Worm (Caenorhabditis elegans) whole organism, young adult: ENCODE results near the gene T08G5.3.
"Not testable (repeated sequence)": the region's sequence is repeated elsewhere in the genome, so short reads cannot be mapped to it uniquely, and the experiment has no call there.

Experiments
- B0336.3 ChIP-seq: fragments of 200-800 bp; sonication (Bioruptor generic); IDR thresholded peaks from 2 replicates; pipeline ENCODE4 v1.3.6; 2022; ENCODE audit warnings: missing genetic modification characterization, missing compliant biosample characterization
- C06A6.2 ChIP-seq: fragments of 200-800 bp; sonication (Bioruptor generic); conservative IDR thresholded peaks from 2 replicates; pipeline ENCODE4 v1.3.6; 2022; ENCODE audit warnings: missing genetic modification characterization, missing compliant biosample characterization
- C17E4.6 ChIP-seq: fragments of 200-800 bp; sonication (Bioruptor generic); IDR thresholded peaks from 2 replicates; pipeline ENCODE4 v1.3.6; 2022; ENCODE audit warnings: missing genetic modification reagents, missing genetic modification characterization, missing compliant biosample characterization
- D2030.7 ChIP-seq: fragments of 200-800 bp; sonication (Bioruptor generic); IDR thresholded peaks from 2 replicates; pipeline ENCODE4 v1.3.6; 2022; ENCODE audit warnings: missing genetic modification reagents, missing genetic modification characterization, missing compliant biosample characterization
- F22D6.2 ChIP-seq: sonication (generic microtip); optimal IDR thresholded peaks from 2 replicates; lab custom pipeline; 2016; ENCODE audit warnings: mild to moderate bottlenecking, missing genetic modification characterization, missing compliant biosample characterization
- F37B4.10 ChIP-seq: fragments of 200-800 bp; sonication (Bioruptor generic); IDR thresholded peaks from 2 replicates; pipeline ENCODE4 v1.3.6; 2022; ENCODE audit warnings: missing genetic modification characterization, missing compliant biosample characterization
- F39B2.1 ChIP-seq: fragments of 200-800 bp; sonication (Bioruptor generic); IDR thresholded peaks from 2 replicates; pipeline ENCODE4 v1.3.6; 2022; ENCODE audit warnings: missing genetic modification reagents, missing genetic modification characterization, missing compliant biosample characterization
- F52B5.7 ChIP-seq: sonication (generic microtip); optimal IDR thresholded peaks from 2 replicates; lab custom pipeline; 2016; ENCODE audit warnings: mild to moderate bottlenecking, missing genetic modification characterization, missing compliant biosample characterization
- F57C9.4 ChIP-seq: sonication (generic microtip); optimal IDR thresholded peaks from 2 replicates; lab custom pipeline; 2017; ENCODE audit warnings: mild to moderate bottlenecking, missing genetic modification characterization, missing compliant biosample characterization
- K11D2.4 ChIP-seq: fragments of 200-800 bp; sonication (Bioruptor generic); IDR thresholded peaks from 2 replicates; pipeline ENCODE4 v1.3.6; 2022; ENCODE audit warnings: missing genetic modification reagents, missing genetic modification characterization, missing compliant biosample characterization
- Y53F4B.3 ChIP-seq: fragments of 200-800 bp; sonication (Bioruptor generic); IDR thresholded peaks from 2 replicates; pipeline ENCODE4 v1.3.6; 2022; ENCODE audit warnings: missing genetic modification reagents, missing genetic modification characterization, missing compliant biosample characterization
- Y53G8AR.9 ChIP-seq: fragments of 200-800 bp; sonication (Bioruptor generic); conservative IDR thresholded peaks from 2 replicates; pipeline ENCODE4 v1.3.6; 2022; ENCODE audit warnings: missing genetic modification reagents, missing genetic modification characterization, missing compliant biosample characterization
- Y56A3A.18 ChIP-seq: fragments of 200-800 bp; sonication (Bioruptor generic); IDR thresholded peaks from 2 replicates; pipeline ENCODE4 v1.3.6; 2022; ENCODE audit warnings: missing genetic modification reagents, missing genetic modification characterization, missing compliant biosample characterization
- Y79H2A.3 ChIP-seq: fragments of 200-800 bp; sonication (Bioruptor generic); conservative IDR thresholded peaks from 2 replicates; pipeline ENCODE4 v1.3.6; 2022; ENCODE audit warnings: missing genetic modification reagents, missing genetic modification characterization, missing compliant biosample characterization
- aptf-2 ChIP-seq: fragments of 200-800 bp; sonication (Bioruptor generic); conservative IDR thresholded peaks from 2 replicates; pipeline ENCODE4 v1.3.6; 2022; ENCODE audit warnings: missing genetic modification reagents, missing genetic modification characterization, missing compliant biosample characterization
- aptf-3 ChIP-seq: fragments of 200-800 bp; sonication (Bioruptor generic); IDR thresholded peaks from 2 replicates; pipeline ENCODE4 v1.3.6; 2022; ENCODE audit warnings: missing genetic modification characterization, missing compliant biosample characterization
- athp-1 ChIP-seq: sonication (generic microtip); optimal IDR thresholded peaks from 2 replicates; lab custom pipeline; 2017; ENCODE audit warnings: mild to moderate bottlenecking, missing genetic modification characterization, missing compliant biosample characterization
- attf-5 ChIP-seq: fragments of 200-800 bp; sonication (Bioruptor generic); optimal IDR thresholded peaks from 2 replicates; lab custom pipeline; 2018; ENCODE audit warnings: mild to moderate bottlenecking, missing genetic modification characterization, missing compliant biosample characterization
- bed-2 ChIP-seq: fragments of 200-800 bp; sonication (Bioruptor generic); IDR thresholded peaks from 2 replicates; pipeline ENCODE4 v1.3.6; 2022; ENCODE audit warnings: missing genetic modification reagents, missing genetic modification characterization, missing compliant biosample characterization
- cebp-2 ChIP-seq: fragments of 200-800 bp; sonication (Bioruptor generic); IDR thresholded peaks from 2 replicates; pipeline ENCODE4 v1.3.6; 2022; ENCODE audit warnings: missing genetic modification characterization, missing compliant biosample characterization
- ceh-27 ChIP-seq: fragments of 200-800 bp; sonication (Bioruptor generic); optimal IDR thresholded peaks from 2 replicates; lab custom pipeline; 2018; ENCODE audit warnings: mild to moderate bottlenecking, missing genetic modification characterization, moderate library complexity, missing compliant biosample characterization
- chd-7 ChIP-seq: sonication (generic microtip); optimal IDR thresholded peaks from 2 replicates; lab custom pipeline; 2016; ENCODE audit warnings: mild to moderate bottlenecking, missing genetic modification characterization, moderate library complexity, missing compliant biosample characterization
- dox-1 ChIP-seq: fragments of 200-800 bp; sonication (Bioruptor generic); IDR thresholded peaks from 2 replicates; pipeline ENCODE4 v1.3.6; 2022; ENCODE audit warnings: missing genetic modification reagents, missing genetic modification characterization, missing compliant biosample characterization
- egrh-3 ChIP-seq: fragments of 200-800 bp; sonication (Bioruptor generic); IDR thresholded peaks from 2 replicates; pipeline ENCODE4 v1.3.6; 2022; ENCODE audit warnings: missing genetic modification reagents, missing genetic modification characterization, missing compliant biosample characterization
- ekl-4 ChIP-seq: fragments of 200-800 bp; sonication (Bioruptor generic); IDR thresholded peaks from 2 replicates; pipeline ENCODE4 v1.3.6; 2022; ENCODE audit warnings: missing genetic modification reagents, missing genetic modification characterization, missing compliant biosample characterization
- hmg-1.2 ChIP-seq: fragments of 200-800 bp; sonication (Bioruptor generic); IDR thresholded peaks from 2 replicates; pipeline ENCODE4 v1.3.6; 2022; ENCODE audit warnings: missing genetic modification reagents, missing genetic modification characterization, missing compliant biosample characterization
- hmg-20 ChIP-seq: fragments of 200-800 bp; sonication (Bioruptor generic); IDR thresholded peaks from 2 replicates; pipeline ENCODE4 v1.3.6; 2022; ENCODE audit warnings: missing genetic modification reagents, missing genetic modification characterization, missing compliant biosample characterization
- hrde-1 ChIP-seq: sonication (generic microtip); optimal IDR thresholded peaks from 2 replicates; lab custom pipeline; 2016; ENCODE audit warnings: missing genetic modification characterization, mild to moderate bottlenecking, missing compliant biosample characterization, moderate library complexity, missing genotype, missing genetic modification reagents, borderline replicate concordance
- lir-1 ChIP-seq: fragments of 200-800 bp; sonication (Bioruptor generic); conservative IDR thresholded peaks from 2 replicates; pipeline ENCODE4 v1.3.6; 2022; ENCODE audit warnings: missing genetic modification reagents, missing genetic modification characterization, missing compliant biosample characterization
- madf-6 ChIP-seq: fragments of 200-800 bp; sonication (Bioruptor generic); IDR thresholded peaks from 2 replicates; pipeline ENCODE4 v1.3.6; 2022; ENCODE audit warnings: missing genetic modification reagents, missing genetic modification characterization, missing compliant biosample characterization
- madf-8 ChIP-seq: fragments of 200-800 bp; sonication (Bioruptor generic); conservative IDR thresholded peaks from 2 replicates; pipeline ENCODE4 v1.3.6; 2022; ENCODE audit warnings: missing genetic modification reagents, missing genetic modification characterization, missing compliant biosample characterization
- mcd-1 ChIP-seq: fragments of 200-800 bp; sonication (Bioruptor generic); IDR thresholded peaks from 2 replicates; pipeline ENCODE4 v1.3.6; 2022; ENCODE audit warnings: missing genetic modification reagents, missing genetic modification characterization, missing compliant biosample characterization
- nfyb-1 ChIP-seq: fragments of 200-800 bp; sonication (Bioruptor generic); IDR thresholded peaks from 2 replicates; pipeline ENCODE4 v1.3.6; 2022; ENCODE audit warnings: missing genetic modification reagents, missing genetic modification characterization, missing compliant biosample characterization
- nhr-27 ChIP-seq: fragments of 200-800 bp; sonication (Bioruptor generic); optimal IDR thresholded peaks from 2 replicates; lab custom pipeline; 2018; ENCODE audit warnings: mild to moderate bottlenecking, missing genetic modification characterization, moderate library complexity, missing compliant biosample characterization
- nhr-80 ChIP-seq: sonication (generic microtip); optimal IDR thresholded peaks from 2 replicates; lab custom pipeline; 2016; ENCODE audit warnings: missing genetic modification characterization, missing compliant biosample characterization
- nhr-90 ChIP-seq: sonication (generic microtip); optimal IDR thresholded peaks from 2 replicates; lab custom pipeline; 2016; ENCODE audit warnings: missing genotype, mild to moderate bottlenecking, missing genetic modification characterization, missing compliant biosample characterization
- pbrm-1 ChIP-seq: fragments of 200-800 bp; sonication (Bioruptor generic); IDR thresholded peaks from 2 replicates; pipeline ENCODE4 v1.3.6; 2022; ENCODE audit warnings: missing genetic modification reagents, missing genetic modification characterization, missing compliant biosample characterization
- rcor-1 ChIP-seq: fragments of 200-800 bp; sonication (Bioruptor generic); IDR thresholded peaks from 2 replicates; pipeline ENCODE4 v1.3.6; 2022; ENCODE audit warnings: missing genetic modification reagents, missing genetic modification characterization, missing compliant biosample characterization
- rpc-1 ChIP-seq, 2 experiments: fragments of 150-350 bp in 1 of 2; sonication (generic microtip) in 1 of 2; optimal IDR thresholded peaks; 2 replicates each; lab custom pipeline; 2014 to 2018; ENCODE audit warnings: missing biosample characterization in 1 of 2, missing genetic modification characterization in 1 of 2, missing genetic modification reagents in 1 of 2, missing genotype in 1 of 2
- sptf-2 ChIP-seq: fragments of 200-800 bp; sonication (Bioruptor generic); optimal IDR thresholded peaks from 2 replicates; lab custom pipeline; 2018; ENCODE audit warnings: mild to moderate bottlenecking, missing genetic modification characterization, missing compliant biosample characterization
- zim-3 ChIP-seq: sonication (generic microtip); optimal IDR thresholded peaks from 2 replicates; lab custom pipeline; 2017; ENCODE audit warnings: mild to moderate bottlenecking, missing genetic modification characterization, moderate library complexity, missing compliant biosample characterization
- ztf-18 ChIP-seq: sonication (generic microtip); optimal IDR thresholded peaks from 2 replicates; lab custom pipeline; 2016; ENCODE audit warnings: missing genotype, mild to moderate bottlenecking, missing genetic modification characterization, missing compliant biosample characterization
- ztf-25 ChIP-seq: fragments of 200-800 bp; sonication (Bioruptor generic); IDR thresholded peaks from 2 replicates; pipeline ENCODE4 v1.3.6; 2022; ENCODE audit warnings: missing genetic modification reagents, missing genetic modification characterization, missing compliant biosample characterization
- ztf-26 ChIP-seq: sonication (generic microtip); optimal IDR thresholded peaks from 2 replicates; lab custom pipeline; 2017; ENCODE audit warnings: missing genetic modification characterization, missing compliant biosample characterization

The T08G5.3 gene

DNA sequence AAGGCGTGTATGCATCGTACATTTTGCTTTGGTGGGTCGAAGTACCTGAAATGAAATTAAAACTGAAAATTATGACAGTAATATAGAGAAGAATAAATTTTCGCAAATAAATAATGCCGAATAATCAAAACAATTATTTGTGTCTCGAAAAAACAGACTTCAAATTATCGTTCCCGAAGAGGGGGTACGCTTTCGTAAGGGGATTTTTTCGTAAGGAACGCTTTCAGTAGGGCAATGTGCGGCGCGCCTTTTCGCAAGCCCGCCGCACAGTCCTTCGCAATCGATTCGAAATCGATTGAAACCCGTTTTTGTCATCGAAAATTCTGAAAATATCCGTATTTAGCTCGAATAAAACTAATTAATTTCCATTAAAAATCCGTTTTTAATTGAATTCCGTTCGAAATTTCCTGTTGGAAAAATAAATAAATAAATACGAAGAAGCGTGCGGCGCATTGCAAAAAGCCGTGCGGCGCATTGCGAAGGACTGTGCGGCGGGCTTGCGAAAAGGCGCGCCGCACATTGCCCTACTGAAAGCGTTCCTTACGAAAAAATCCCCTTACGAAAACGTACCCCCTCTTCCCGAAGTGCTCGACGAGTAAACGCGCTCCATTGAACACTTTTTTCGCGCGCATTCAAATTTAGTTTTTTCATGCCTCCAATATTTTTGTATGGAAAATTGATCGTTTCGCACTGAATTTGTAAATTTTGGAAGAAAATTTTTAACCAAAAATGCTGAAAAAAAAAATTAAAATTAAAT, 11.2 kb upstream of the T08G5.3 start, which contains the start of gene vps-39 (continued):
- TF ChIP-seq Y53F4B.3 (GFP tag; lab: Robert Waterston, UW) (peak; percentile 80), C06A6.2 (peak; percentile 99), egrh-3 (GFP tag; lab: Robert Waterston, UW) (peak; percentile 88), F37B4.10 (GFP tag; lab: Robert Waterston, UW) (0 out of 2 replicates have a peak, but pooled peaks have one; percentile 86), bed-2 (GFP tag; lab: Robert Waterston, UW) (peak; percentile 87), lir-1 (GFP tag; lab: Robert Waterston, UW) (peak; percentile 69), cebp-2 (peak; percentile 83; the same call in 1 of the 2 replicates), rcor-1 (GFP tag; lab: Robert Waterston, UW) (peak; percentile 96), K11D2.4 (GFP tag; lab: Robert Waterston, UW) (peak; percentile 94), Y79H2A.3 (GFP tag; lab: Robert Waterston, UW) (peak; percentile 82; the same call in 1 of the 2 replicates), D2030.7 (GFP tag; lab: Robert Waterston, UW) (peak; percentile 98), ztf-18 (tag; lab: Kevin White, UChicago) (peak; percentile 22), dox-1 (peak; percentile 99), Y53G8AR.9 (GFP tag; lab: Robert Waterston, UW) (peak; percentile 92), Y56A3A.18 (GFP tag; lab: Robert Waterston, UW) (peak; percentile 75; the same call in 1 of the 2 replicates), athp-1 (tag; lab: Kevin White, UChicago) (peak; percentile 27), madf-8 (GFP tag; lab: Robert Waterston, UW) (peak; percentile 86), hmg-1.2 (GFP tag; lab: Robert Waterston, UW) (peak; percentile 82), aptf-3 (peak; percentile 79; the same call in 1 of the 2 replicates), attf-5 (GFP tag; lab: Kevin White, UChicago) (peak; percentile 69), pbrm-1 (peak; percentile 98), madf-6 (GFP tag; lab: Robert Waterston, UW) (peak; percentile 94), aptf-2 (peak; percentile 97), ceh-27 (GFP tag; lab: Kevin White, UChicago) (peak; percentile 31), rpc-1 (optimal IDR thresholded peaks at IDR 0.05; lab: Kevin White, UChicago) (peak; percentile 23), hmg-20 (GFP tag; lab: Robert Waterston, UW) (peak; percentile 86), ekl-4 (peak; percentile 96), C17E4.6 (GFP tag; lab: Robert Waterston, UW) (peak; percentile 94), nhr-80 (tag; lab: Kevin White, UChicago) (peak; percentile 22), ztf-25 (GFP tag; lab: Robert Waterston, UW) (peak; percentile 91)
- TF ChIP-seq rpc-1 (tag; optimal IDR thresholded peaks at IDR 0.05; lab: Kevin White, UChicago) = not testable (repeated sequence)

DNA sequence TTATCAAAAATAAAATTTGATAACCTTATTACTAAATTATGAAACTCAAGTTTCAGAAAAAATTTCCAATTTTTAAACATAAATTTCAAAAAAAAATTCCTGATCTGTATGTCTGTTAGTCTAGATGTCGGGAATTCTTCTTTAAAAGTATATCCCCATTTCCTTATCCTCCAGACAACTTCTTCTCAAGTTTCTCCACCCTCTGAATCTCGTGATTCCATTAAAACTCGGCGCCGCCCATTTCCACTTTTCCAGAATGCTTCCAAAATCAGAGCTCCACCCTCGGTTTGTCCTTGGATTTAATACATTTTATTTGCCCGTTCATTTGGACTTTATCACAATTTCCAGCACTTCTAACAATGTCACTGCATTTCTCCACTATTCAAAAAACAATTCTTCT, 6.4 kb upstream of the T08G5.3 start, which contains the start of gene ins-10:
TSS of gene ins-10 (plus strand) at position 301 of the 400 bp plus-strand sequence.
- TF ChIP-seq ztf-26 (no peak), F57C9.4 (tag; lab: Kevin White, UChicago) (no peak), sptf-2 (no peak), nfyb-1 (GFP tag; lab: Robert Waterston, UW) (no peak), zim-3 (tag; lab: Kevin White, UChicago) (no peak), mcd-1 (no peak), F22D6.2 (tag; lab: Kevin White, UChicago) (no peak), hrde-1 (tag; lab: Kevin White, UChicago) (no peak), F52B5.7 (tag; lab: Kevin White, UChicago) (no peak), lir-1 (GFP tag; lab: Robert Waterston, UW) (no peak), hmg-1.2 (GFP tag; lab: Robert Waterston, UW) (no peak), nhr-80 (tag; lab: Kevin White, UChicago) (no peak), B0336.3 (GFP tag; lab: Robert Waterston, UW) (no peak), nhr-90 (tag; lab: Kevin White, UChicago) (no peak), chd-7 (tag; lab: Kevin White, UChicago) (no peak), Y53G8AR.9 (GFP tag; lab: Robert Waterston, UW) (no peak), F39B2.1 (GFP tag; lab: Robert Waterston, UW) (no peak), nhr-27 (no peak)
